Fruit fly (Drosophila melanogaster): ENCODE measurements around the gene TP53INP.

DNA sequence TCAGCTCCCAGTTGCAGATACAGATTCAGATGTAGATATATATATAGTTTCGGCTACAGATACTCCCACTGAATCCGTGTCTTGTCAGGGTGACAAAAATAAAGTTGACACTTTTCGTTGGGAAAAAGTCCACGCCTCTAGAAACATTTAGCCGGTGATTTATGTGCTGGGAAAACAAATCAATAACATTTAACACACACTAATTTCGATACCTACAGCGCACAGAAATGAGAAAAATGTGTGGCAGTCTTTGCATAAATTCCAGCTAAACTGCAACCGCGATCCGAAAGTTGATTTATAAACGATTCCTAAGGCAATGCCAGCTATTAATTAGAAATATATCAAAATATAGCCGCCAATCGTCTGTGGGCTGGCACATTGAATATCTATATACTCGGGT lies 18.5 kb upstream of the TP53INP start:
- TF ChIP-seq CG17361 (GFP tag; IDR thresholded peaks at IDR 0.05), result no peak
- TF ChIP-seq bcd (GFP tag; optimal IDR thresholded peaks at IDR 0.05), result no peak
- no peak for TF ChIP-seq Mrtf (GFP tag; IDR thresholded peaks at IDR 0.05)
- no peak for TF ChIP-seq so (GFP tag; IDR thresholded peaks at IDR 0.05)
- no peak for TF ChIP-seq CG10654 (GFP tag; optimal IDR thresholded peaks at IDR 0.05)
- TF ChIP-seq otp (GFP tag; IDR thresholded peaks at IDR 0.05), result no peak
- no peak for TF ChIP-seq cwo (GFP tag; optimal IDR thresholded peaks at IDR 0.05)
- no peak for TF ChIP-seq pzg (GFP tag; optimal IDR thresholded peaks at IDR 0.05)
- TF ChIP-seq CG18011 (GFP tag; optimal IDR thresholded peaks at IDR 0.05), result no peak
